Fruit fly (Drosophila melanogaster) whole organism, wandering third instar larva: ENCODE results near the gene MED17.

Source experiments
- Abd-B ChIP-seq: fragments of >200 bp; optimal IDR thresholded peaks from 2 replicates; lab custom pipeline; 2017; ENCODE audit warnings: missing biosample characterization, missing genetic modification characterization
- CG32264 ChIP-seq: fragments of 200-800 bp; sonication (Bioruptor generic); optimal IDR thresholded peaks from 2 replicates; lab custom pipeline; 2016; ENCODE audit warnings: missing biosample characterization, missing genetic modification characterization
- CG9705 ChIP-seq: fragments of 200-800 bp; sonication (Bioruptor generic); optimal IDR thresholded peaks from 2 replicates; lab custom pipeline; 2018; ENCODE audit warnings: missing biosample characterization, mild to moderate bottlenecking, missing genetic modification characterization
- CrebA ChIP-seq: fragments of 200-800 bp; sonication (Bioruptor generic); optimal IDR thresholded peaks from 2 replicates; lab custom pipeline; 2016; ENCODE audit warnings: missing biosample characterization, mild to moderate bottlenecking, missing genetic modification characterization, borderline replicate concordance
- Dfd ChIP-seq: fragments of >200 bp; optimal IDR thresholded peaks from 2 replicates; lab custom pipeline; 2017; ENCODE audit warnings: missing biosample characterization, missing genetic modification characterization
- GATAd ChIP-seq: sonication (Bioruptor generic); optimal IDR thresholded peaks from 2 replicates; lab custom pipeline; 2016; ENCODE audit warnings: missing biosample characterization, missing genetic modification characterization
- HLH106 ChIP-seq: fragments of 200-800 bp; optimal IDR thresholded peaks from 3 replicates; lab custom pipeline; 2019; ENCODE audit warnings: missing biosample characterization, mild to moderate bottlenecking, missing genetic modification characterization, moderate library complexity
- Hnf4 ChIP-seq: fragments of 200-800 bp; sonication (Bioruptor generic); optimal IDR thresholded peaks from 2 replicates; lab custom pipeline; 2016; ENCODE audit warnings: missing biosample characterization, mild to moderate bottlenecking, missing genetic modification characterization
- Hr78 ChIP-seq: fragments of >200 bp; optimal IDR thresholded peaks from 2 replicates; lab custom pipeline; 2017; ENCODE audit warnings: missing biosample characterization, missing genetic modification characterization
- Jra ChIP-seq: sonication (Bioruptor generic); optimal IDR thresholded peaks from 2 replicates; lab custom pipeline; 2016; ENCODE audit warnings: missing biosample characterization, missing genetic modification characterization
- Mio ChIP-seq: sonication (Bioruptor generic); optimal IDR thresholded peaks from 2 replicates; lab custom pipeline; 2016; ENCODE audit warnings: missing biosample characterization, missing genetic modification characterization
- Myc ChIP-seq: fragments of >200 bp; optimal IDR thresholded peaks from 2 replicates; lab custom pipeline; 2017
- N ChIP-seq: fragments of >200 bp; optimal IDR thresholded peaks from 2 replicates; lab custom pipeline; 2018; ENCODE audit warnings: missing biosample characterization, missing external identifiers, missing genetic modification characterization
- OdsH ChIP-seq: fragments of 200-800 bp; sonication (Bioruptor generic); optimal IDR thresholded peaks from 2 replicates; lab custom pipeline; 2016; ENCODE audit warnings: missing biosample characterization, mild to moderate bottlenecking, missing genetic modification characterization
- Rel ChIP-seq, 2 experiments: fragments of 200-800 bp; sonication (Bioruptor generic) in 1 of 2; optimal IDR thresholded peaks; 2 replicates in 1 of 2; 3 replicates in 1 of 2; lab custom pipeline; 2016 to 2019; ENCODE audit warnings: mild to moderate bottlenecking in 2 of 2, missing biosample characterization in 2 of 2, missing genetic modification characterization in 2 of 2, moderate library complexity in 1 of 2
- Sp1 ChIP-seq: fragments of 200-800 bp; sonication (Bioruptor generic); optimal IDR thresholded peaks from 3 replicates; lab custom pipeline; 2019; ENCODE audit warnings: missing biosample characterization, mild to moderate bottlenecking, missing genetic modification characterization, moderate library complexity
- Vsx2 ChIP-seq: fragments of 200-300, 225-300 bp; sonication (Bioruptor generic); optimal IDR thresholded peaks from 2 replicates; lab custom pipeline; 2018; ENCODE audit warnings: missing biosample characterization, missing genetic modification characterization; ENCODE audit not compliant: partially characterized antibody
- br ChIP-seq: fragments of 200-800 bp; sonication (Bioruptor generic); optimal IDR thresholded peaks from 2 replicates; lab custom pipeline; 2016; ENCODE audit warnings: missing biosample characterization, missing genetic modification characterization
- brk ChIP-seq: fragments of 200-800 bp; sonication (Bioruptor generic); optimal IDR thresholded peaks from 2 replicates; lab custom pipeline; 2016; ENCODE audit warnings: missing biosample characterization, mild to moderate bottlenecking, missing genetic modification characterization
- dl ChIP-seq, 2 experiments: fragments of 175-275, 200-275 bp in 1 of 2; fragments of 200-275 bp in 1 of 2; sonication (Bioruptor generic); optimal IDR thresholded peaks; lab custom pipeline; 2018; ENCODE audit warnings: mild to moderate bottlenecking in 2 of 2, missing biosample characterization in 2 of 2, missing genetic modification characterization in 2 of 2, moderate library complexity in 2 of 2; ENCODE audit not compliant: partially characterized antibody in 2 of 2, insufficient read depth in 1 of 2
- dmrt93B ChIP-seq: fragments of 200-800 bp; sonication (Bioruptor generic); optimal IDR thresholded peaks from 2 replicates; lab custom pipeline; 2018; ENCODE audit warnings: missing biosample characterization, mild to moderate bottlenecking, missing genetic modification characterization
- dsf ChIP-seq: sonication (Bioruptor generic); optimal IDR thresholded peaks from 2 replicates; lab custom pipeline; 2016; ENCODE audit warnings: missing biosample characterization, missing genetic modification characterization, borderline replicate concordance
- ey ChIP-seq: fragments of 200-800 bp; sonication (Bioruptor generic); optimal IDR thresholded peaks from 2 replicates; lab custom pipeline; 2016; ENCODE audit warnings: missing biosample characterization, missing genetic modification characterization
- foxo ChIP-seq, 2 experiments: fragments of 200-800 bp; sonication (Bioruptor generic); optimal IDR thresholded peaks; 2 replicates in 1 of 2; 3 replicates in 1 of 2; lab custom pipeline; 2016 to 2017; ENCODE audit warnings: missing biosample characterization in 2 of 2, missing genetic modification characterization in 2 of 2
- fru ChIP-seq: fragments of 200-800 bp; sonication (Bioruptor generic); optimal IDR thresholded peaks from 3 replicates; lab custom pipeline; 2016; ENCODE audit warnings: missing biosample characterization, mild to moderate bottlenecking, missing genetic modification characterization
- h ChIP-seq: fragments of 200-800 bp; sonication (Bioruptor generic); optimal IDR thresholded peaks from 3 replicates; lab custom pipeline; 2016; ENCODE audit warnings: missing biosample characterization, mild to moderate bottlenecking, missing genetic modification characterization
- jim ChIP-seq: fragments of 175-275, 200-325 bp; sonication (Bioruptor generic); optimal IDR thresholded peaks from 2 replicates; lab custom pipeline; 2016; ENCODE audit warnings: missing biosample characterization, mild to moderate bottlenecking, missing genetic modification characterization
- pan ChIP-seq: fragments of >200 bp; optimal IDR thresholded peaks from 2 replicates; lab custom pipeline; 2017
- psq ChIP-seq: fragments of 200-800 bp; sonication (Bioruptor generic); optimal IDR thresholded peaks from 3 replicates; lab custom pipeline; 2017; ENCODE audit warnings: missing biosample characterization, mild to moderate bottlenecking, missing genetic modification characterization, moderate library complexity
- rgr ChIP-seq: fragments of 200-800 bp; sonication (Bioruptor generic); optimal IDR thresholded peaks from 3 replicates; lab custom pipeline; 2016; ENCODE audit warnings: missing biosample characterization, mild to moderate bottlenecking, missing genetic modification characterization
- sage ChIP-seq: fragments of 200-800 bp; sonication (Bioruptor generic); optimal IDR thresholded peaks from 2 replicates; lab custom pipeline; 2016; ENCODE audit warnings: missing biosample characterization, mild to moderate bottlenecking, missing genetic modification characterization
- sv ChIP-seq: fragments of 200-800 bp; sonication (Bioruptor generic); optimal IDR thresholded peaks from 3 replicates; lab custom pipeline; 2016; ENCODE audit warnings: missing biosample characterization, missing genetic modification characterization
- tai ChIP-seq: sonication (Bioruptor generic); optimal IDR thresholded peaks from 2 replicates; lab custom pipeline; 2016; ENCODE audit warnings: missing biosample characterization, missing genetic modification characterization
- usp ChIP-seq: fragments of >200 bp; optimal IDR thresholded peaks from 2 replicates; lab custom pipeline; 2017; ENCODE audit warnings: missing biosample characterization, missing genetic modification characterization
- woc ChIP-seq: sonication (Bioruptor generic); optimal IDR thresholded peaks from 2 replicates; lab custom pipeline; 2016; ENCODE audit warnings: missing biosample characterization, mild to moderate bottlenecking, missing genetic modification characterization

Gene MED17

dm6 chr3R:18226809-18227157, 37.9 kb downstream of the MED17 start:
- no peak for TF ChIP-seq Vsx2 (GFP tag; lab: Kevin White, UChicago)
- no peak for TF ChIP-seq woc (GFP tag; lab: Kevin White, UChicago)
- TF ChIP-seq sage = no peak
- TF ChIP-seq tai (GFP tag; lab: Kevin White, UChicago) = no peak
- no peak for TF ChIP-seq CG9705 (GFP tag; lab: Kevin White, UChicago)
- no peak for TF ChIP-seq Jra (GFP tag; lab: Kevin White, UChicago)
- TF ChIP-seq rgr (GFP tag; lab: Kevin White, UChicago) = no peak
- no peak for TF ChIP-seq GATAd (GFP tag; lab: Kevin White, UChicago)
- TF ChIP-seq Myc (lab: Kevin White, UChicago) = no peak
- no peak for TF ChIP-seq pan (lab: Kevin White, UChicago)
- TF ChIP-seq dsf (GFP tag; lab: Kevin White, UChicago) = no peak
- no peak for TF ChIP-seq Hnf4 (GFP tag; lab: Kevin White, UChicago)
- no peak for TF ChIP-seq ey (GFP tag; lab: Kevin White, UChicago)
- TF ChIP-seq, all 38 proteins: peak for 0

- TF ChIP-seq ey (GFP tag; lab: Kevin White, UChicago) = no peak
- no peak for TF ChIP-seq HLH106 (tag; lab: Kevin White, UChicago)
- no peak for TF ChIP-seq psq
- no peak for TF ChIP-seq CrebA (GFP tag; lab: Kevin White, UChicago)
- TF ChIP-seq pan (lab: Kevin White, UChicago) = no peak
- TF ChIP-seq Hr78 (GFP tag; lab: Kevin White, UChicago) = no peak
- no peak for TF ChIP-seq CG9705 (GFP tag; lab: Kevin White, UChicago)
- TF ChIP-seq jim = no peak
- no peak for TF ChIP-seq dl (GFP tag; optimal IDR thresholded peaks at IDR 0.05; lab: Kevin White, UChicago; ENCODE audit: insufficient read depth in 1 of 2, partially characterized antibody in 2 of 2)
- no peak for TF ChIP-seq Mio (GFP tag; lab: Kevin White, UChicago)
- no peak for TF ChIP-seq foxo (GFP tag; optimal IDR thresholded peaks at IDR 0.05; lab: Kevin White, UChicago)
- TF ChIP-seq brk = no peak
- TF ChIP-seq Rel (GFP tag; optimal IDR thresholded peaks at IDR 0.05; lab: Kevin White, UChicago) = no peak
- no peak for TF ChIP-seq Rel (tag; optimal IDR thresholded peaks at IDR 0.05; lab: Kevin White, UChicago)
- TF ChIP-seq Sp1 (GFP tag; lab: Kevin White, UChicago) = no peak
- no peak for TF ChIP-seq N
- TF ChIP-seq dmrt93B = no peak
Measured at dm6 chr3R:18227385-18227784, 38.5 kb downstream of the MED17 start.

- TF ChIP-seq Vsx2 (GFP tag; lab: Kevin White, UChicago) (no peak), pan (lab: Kevin White, UChicago) (no peak), Rel (GFP tag; optimal IDR thresholded peaks at IDR 0.05; lab: Kevin White, UChicago) (no peak), Rel (tag; optimal IDR thresholded peaks at IDR 0.05; lab: Kevin White, UChicago) (no peak), h (GFP tag; lab: Kevin White, UChicago) (no peak), foxo (GFP tag; optimal IDR thresholded peaks at IDR 0.05; lab: Kevin White, UChicago) (peak in 1 of 2 experiments; percentile 9), rgr (GFP tag; lab: Kevin White, UChicago) (peak; percentile 3), OdsH (GFP tag; lab: Kevin White, UChicago) (no peak)
Measured at dm6 chr3R:18228713-18229222, 39.9 kb downstream of the MED17 start.

- TF ChIP-seq GATAd (GFP tag; lab: Kevin White, UChicago) (no peak), HLH106 (tag; lab: Kevin White, UChicago) (no peak), N (no peak), CG32264 (no peak), sv (no peak), tai (GFP tag; lab: Kevin White, UChicago) (no peak), Abd-B (no peak), pan (lab: Kevin White, UChicago) (no peak), Dfd (GFP tag; lab: Kevin White, UChicago) (no peak)
Measured at dm6 chr3R:18230229-18230628, 41.4 kb downstream of the MED17 start.

dm6 chr3R:18232187-18232586, 43.3 kb downstream of the MED17 start:
- no peak for TF ChIP-seq Hr78 (GFP tag; lab: Kevin White, UChicago)
- no peak for TF ChIP-seq OdsH (GFP tag; lab: Kevin White, UChicago)
- no peak for TF ChIP-seq br (GFP tag; lab: Kevin White, UChicago)
- no peak for TF ChIP-seq psq
- TF ChIP-seq Mio (GFP tag; lab: Kevin White, UChicago) = no peak
- TF ChIP-seq tai (GFP tag; lab: Kevin White, UChicago) = no peak
- TF ChIP-seq usp = no peak
- TF ChIP-seq sage = no peak
- TF ChIP-seq foxo (GFP tag; optimal IDR thresholded peaks at IDR 0.05; lab: Kevin White, UChicago) = no peak
- no peak for TF ChIP-seq dsf (GFP tag; lab: Kevin White, UChicago)
- TF ChIP-seq pan (lab: Kevin White, UChicago) = no peak
- TF ChIP-seq dmrt93B = no peak
- no peak for TF ChIP-seq h (GFP tag; lab: Kevin White, UChicago)
- TF ChIP-seq jim = no peak
- TF ChIP-seq ey (GFP tag; lab: Kevin White, UChicago) = no peak
- no peak for TF ChIP-seq fru (GFP tag; lab: Kevin White, UChicago)
- no peak for TF ChIP-seq Rel (GFP tag; optimal IDR thresholded peaks at IDR 0.05; lab: Kevin White, UChicago)
- TF ChIP-seq Rel (tag; optimal IDR thresholded peaks at IDR 0.05; lab: Kevin White, UChicago) = no peak
- TF ChIP-seq HLH106 (tag; lab: Kevin White, UChicago) = no peak
- TF ChIP-seq rgr (GFP tag; lab: Kevin White, UChicago) = no peak
